Fruit fly (Drosophila melanogaster): ENCODE data around the gene CG10097.
A peak's percentile ranks its signal among the peaks of the same experiment; 100 is the strongest.

The CG10097 gene

DNA sequence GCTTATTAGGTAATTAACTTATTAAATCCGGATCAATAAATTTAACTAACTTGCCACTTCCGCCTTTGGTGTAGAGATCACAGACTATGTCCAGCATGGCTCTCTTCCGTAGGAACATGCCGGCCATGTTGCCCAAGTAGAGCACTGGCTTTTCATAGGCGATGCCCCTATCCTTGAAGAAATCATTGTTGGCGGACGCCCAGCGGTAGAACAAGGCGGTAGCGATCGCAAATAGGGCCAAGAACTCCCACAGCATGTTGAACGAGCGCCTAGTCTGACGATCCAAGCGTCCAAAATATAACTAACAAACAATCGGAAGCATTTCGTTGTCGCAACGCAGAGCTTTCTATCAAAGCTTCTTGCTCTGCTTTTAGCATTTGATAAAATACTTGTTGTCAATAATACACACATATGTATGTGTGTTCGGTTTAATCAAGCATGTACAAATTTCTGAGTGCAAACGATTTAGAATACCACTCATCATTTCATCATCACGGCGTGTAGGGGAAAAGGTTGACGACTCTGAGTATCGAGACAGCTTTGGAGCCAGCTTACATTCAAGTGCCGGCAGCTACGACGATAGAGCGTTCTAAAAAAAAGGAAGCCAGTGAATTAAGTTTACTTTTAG, 3.0 kb upstream of the CG10097 start, which contains the start of gene Cyp9f3 (continued):
- no peak for TF ChIP-seq sd (tag; optimal IDR thresholded peaks at IDR 0.05)
- TF ChIP-seq sens (GFP tag) = peak; percentile 1
- 0 out of 3 replicates have a peak, but pooled peaks have one; percentile 22 for TF ChIP-seq dysf (GFP tag; IDR thresholded peaks at IDR 0.05)
- no peak for TF ChIP-seq eve (GFP tag; optimal IDR thresholded peaks at IDR 0.05)
- no peak for TF ChIP-seq Oli (tag; optimal IDR thresholded peaks at IDR 0.05)
- no peak for TF ChIP-seq HLH4C (GFP tag; IDR thresholded peaks at IDR 0.05; ENCODE audit: partially characterized antibody)
- peak; percentile 25 for TF ChIP-seq lab (GFP tag; optimal IDR thresholded peaks at IDR 0.05)
- peak; percentile 63 for TF ChIP-seq CG10274 (GFP tag; optimal IDR thresholded peaks at IDR 0.05)
- TF ChIP-seq chm (GFP tag; IDR thresholded peaks at IDR 0.05) = peak; percentile 43
- TF ChIP-seq fru (optimal IDR thresholded peaks at IDR 0.05) = no peak
- 0 out of 2 replicates have a peak, but pooled peaks have one; percentile 10 for TF ChIP-seq Dref (GFP tag; IDR thresholded peaks at IDR 0.05)
- no peak for TF ChIP-seq tx (GFP tag; optimal IDR thresholded peaks at IDR 0.05)
- peak; percentile 2 for TF ChIP-seq sug (tag; optimal IDR thresholded peaks at IDR 0.05)
- no peak for TF ChIP-seq CG15479 (GFP tag; optimal IDR thresholded peaks at IDR 0.05)
- 0 out of 2 replicates have a peak, but pooled peaks have one; percentile 20 for TF ChIP-seq nerfin-2 (GFP tag; IDR thresholded peaks at IDR 0.05; ENCODE audit: partially characterized antibody)
- TF ChIP-seq Pdp1 (GFP tag; optimal IDR thresholded peaks at IDR 0.05) = peak in 1 of 2 experiments; percentile 17
- TF ChIP-seq chinmo (GFP tag; IDR thresholded peaks at IDR 0.05; ENCODE audit: partially characterized antibody) = 0 out of 4 replicates have a peak, but pooled peaks have one; percentile 43
- no peak for TF ChIP-seq sim (GFP tag; IDR thresholded peaks at IDR 0.05)
- TF ChIP-seq emc (GFP tag; optimal IDR thresholded peaks at IDR 0.05) = no peak
- no peak for TF ChIP-seq Lpt (GFP tag; optimal IDR thresholded peaks at IDR 0.05)
- no peak for TF ChIP-seq CG43689 (GFP tag; IDR thresholded peaks at IDR 0.05)
- TF ChIP-seq CG14965 (GFP tag; optimal IDR thresholded peaks at IDR 0.05; ENCODE audit: borderline replicate concordance) = no peak
- TF ChIP-seq lbe (GFP tag; optimal IDR thresholded peaks at IDR 0.05) = no peak
- TF ChIP-seq da (GFP tag; optimal IDR thresholded peaks at IDR 0.05) = no peak
- TF ChIP-seq CG17829 (tag; optimal IDR thresholded peaks at IDR 0.05) = no peak
- TF ChIP-seq Ets65A (GFP tag) = peak; percentile 50
- no peak for TF ChIP-seq Aef1 (GFP tag; IDR thresholded peaks at IDR 0.05)
- no peak for TF ChIP-seq dm (GFP tag; optimal IDR thresholded peaks at IDR 0.05)
- TF ChIP-seq Doc2 (GFP tag; IDR thresholded peaks at IDR 0.05) = no peak
- TF ChIP-seq CG8281 (tag; optimal IDR thresholded peaks at IDR 0.05) = peak; percentile 8

DNA sequence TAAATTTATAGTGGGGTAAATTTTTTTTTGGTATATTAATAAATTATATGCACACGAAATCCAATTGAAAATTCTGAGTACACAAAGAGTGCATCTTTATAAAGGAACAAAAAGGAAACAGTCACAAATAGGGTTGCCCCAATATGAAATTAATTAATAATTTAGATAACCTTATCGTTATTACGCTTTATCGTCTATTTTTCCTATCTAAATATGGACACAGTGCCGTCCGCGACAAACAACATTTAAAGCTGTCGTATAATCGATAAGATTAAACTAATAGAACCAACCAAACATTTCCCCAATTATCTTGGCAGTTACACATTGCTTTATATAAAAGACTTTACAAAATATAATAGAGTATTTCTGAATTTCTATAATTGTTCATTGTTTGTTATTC, 2.3 kb upstream of the CG10097 start:
- TF ChIP-seq exex (tag; optimal IDR thresholded peaks at IDR 0.05) = peak; percentile 86
- peak; percentile 13 for TF ChIP-seq CG18476 (GFP tag; optimal IDR thresholded peaks at IDR 0.05)
- TF ChIP-seq mirr (GFP tag; optimal IDR thresholded peaks at IDR 0.05) = peak; percentile 67
- peak; percentile 17 for TF ChIP-seq D19A (tag; optimal IDR thresholded peaks at IDR 0.05)
- peak; percentile 89 for TF ChIP-seq CG7745 (tag; optimal IDR thresholded peaks at IDR 0.05)
- no peak for TF ChIP-seq z (GFP tag; IDR thresholded peaks at IDR 0.05)
- no peak for TF ChIP-seq fu2 (GFP tag; optimal IDR thresholded peaks at IDR 0.05)
- TF ChIP-seq CG34376 (GFP tag; optimal IDR thresholded peaks at IDR 0.05) = peak; percentile 18
- peak; percentile 0 for TF ChIP-seq CG6813 (GFP tag; optimal IDR thresholded peaks at IDR 0.05)
- no peak for TF ChIP-seq pzg (GFP tag; optimal IDR thresholded peaks at IDR 0.05)
